Fruit fly (Drosophila melanogaster) whole organism, pupa: ENCODE results near the gene CG4393.

Experiments used
- CG10348 ChIP-seq: fragments of 200-800 bp; sonication (Bioruptor generic); IDR thresholded peaks from 2 replicates; pipeline ENCODE4 v1.3.6; 2022; ENCODE audit warnings: missing biosample characterization, missing genetic modification characterization
- CG17806 ChIP-seq: fragments of 200-800 bp; sonication (Bioruptor generic); optimal IDR thresholded peaks from 2 replicates; lab custom pipeline; 2018; ENCODE audit warnings: missing biosample characterization, mild to moderate bottlenecking, missing genetic modification characterization, moderate library complexity
- CG32121 ChIP-seq: fragments of 200-800 bp; sonication (Bioruptor generic); IDR thresholded peaks from 2 replicates; pipeline ENCODE4 v1.3.6; 2022; ENCODE audit warnings: missing biosample characterization, missing genetic modification characterization
- CG4496 ChIP-seq: fragments of 200-800 bp; sonication (Bioruptor generic); IDR thresholded peaks from 3 replicates; pipeline ENCODE4 v1.3.6; 2022; ENCODE audit warnings: missing biosample characterization, missing genetic modification characterization
- CG9948 ChIP-seq: fragments of 200-800 bp; sonication (Bioruptor generic); optimal IDR thresholded peaks from 2 replicates; lab custom pipeline; 2018; ENCODE audit warnings: missing biosample characterization, mild to moderate bottlenecking, missing genetic modification characterization, moderate library complexity
- D1 ChIP-seq: fragments of 200-800 bp; sonication (Bioruptor generic); optimal IDR thresholded peaks from 2 replicates; lab custom pipeline; 2018; ENCODE audit warnings: missing biosample characterization, mild to moderate bottlenecking, missing genetic modification characterization, moderate library complexity
- fd96Ca ChIP-seq: fragments of 200-800 bp; sonication (Bioruptor generic); IDR thresholded peaks from 3 replicates; pipeline ENCODE4 v1.3.6; 2022; ENCODE audit warnings: missing biosample characterization, missing genetic modification characterization

dm6 chr3R:23359420-23359819 lies 25.2 kb downstream of the CG4393 start:
- TF ChIP-seq CG4496 (no peak), D1 (tag; lab: Kevin White, UChicago) (no peak), CG9948 (tag; lab: Kevin White, UChicago) (no peak), CG32121 (GFP tag; lab: Robert Waterston, UW) (no peak), CG10348 (GFP tag; lab: Robert Waterston, UW) (no peak), fd96Ca (no peak), CG17806 (no peak)
